Worm (Caenorhabditis elegans): Measurements from ENCODE around the gene tag-307.

ce11 chrIII:7894724-7895123 lies 37.7 kb upstream of the tag-307 start, which contains the start of gene ZK688.4:
- TF ChIP-seq unc-39 (tag; optimal IDR thresholded peaks at IDR 0.05) (no peak), nhr-237 (tag; optimal IDR thresholded peaks at IDR 0.05) (no peak), unc-62 (GFP tag; optimal IDR thresholded peaks at IDR 0.05) (no peak), mls-2 (tag; optimal IDR thresholded peaks at IDR 0.05) (no peak), ces-1 (GFP tag; optimal IDR thresholded peaks at IDR 0.05) (no peak)

Data from whole organism, mixed stage, embryonic.